Fruit fly (Drosophila melanogaster) S2 (cell line): ENCODE measurements around the gene CG11714.

Experiments used
- CG8478 ChIP-seq: fragments of >200 bp; optimal IDR thresholded peaks from 2 replicates; lab custom pipeline; 2018
- CTCF ChIP-seq, 2 experiments: fragments of >200 bp; optimal IDR thresholded peaks; 2 replicates each; lab custom pipeline; 2018

dm6 chr3L:11529707-11530106 is 7.2 kb upstream of the CG11714 start:
- TF ChIP-seq CTCF (optimal IDR thresholded peaks at IDR 0.05; lab: Kevin White, UChicago), result no peak
- TF ChIP-seq CG8478 (lab: Kevin White, UChicago), result no peak
